Fruit fly (Drosophila melanogaster) whole organism, embryonic: ENCODE data around the gene Cp7Fa.

ENCODE experiments used
- Abd-B ChIP-seq: fragments of 200-800 bp; sonication (Bioruptor generic); optimal IDR thresholded peaks from 2 replicates; lab custom pipeline; 2018; ENCODE audit warnings: missing biosample characterization, mild to moderate bottlenecking, missing genetic modification characterization, moderate library complexity
- Ada2b ChIP-seq: fragments of 200-800 bp; sonication (Bioruptor generic); IDR thresholded peaks from 2 replicates; pipeline ENCODE4 v1.3.6; 2022; ENCODE audit warnings: missing biosample characterization, missing genetic modification characterization
- Atf-2 ChIP-seq: fragments of 200-800 bp; sonication (Bioruptor generic); optimal IDR thresholded peaks from 2 replicates; lab custom pipeline; 2016; ENCODE audit warnings: missing biosample characterization, missing genetic modification characterization
- BEAF-32 ChIP-seq: fragments of 200-800 bp; sonication (Bioruptor generic); optimal IDR thresholded peaks from 3 replicates; lab custom pipeline; 2017; ENCODE audit warnings: missing biosample characterization, missing genetic modification characterization, mild to moderate bottlenecking, moderate library complexity, missing genetic modification reagents
- CG10366 ChIP-seq: fragments of 200-800 bp; sonication (Bioruptor generic); IDR thresholded peaks from 2 replicates; pipeline ENCODE4 v1.3.6; 2022; ENCODE audit warnings: missing biosample characterization, missing genetic modification characterization
- CG10959 ChIP-seq: fragments of 200-800 bp; sonication (Bioruptor generic); IDR thresholded peaks from 2 replicates; pipeline ENCODE4 v1.3.6; 2022; ENCODE audit warnings: missing biosample characterization, missing genetic modification characterization
- CG12104 ChIP-seq: fragments of 200-800 bp; sonication (Bioruptor generic); optimal IDR thresholded peaks from 3 replicates; lab custom pipeline; 2016; ENCODE audit warnings: missing biosample characterization, missing genetic modification characterization
- CG12391 ChIP-seq: fragments of 200-800 bp; sonication (Bioruptor generic); optimal IDR thresholded peaks from 3 replicates; lab custom pipeline; 2018; ENCODE audit warnings: missing biosample characterization, mild to moderate bottlenecking, missing genetic modification characterization, moderate library complexity
- CG12659 ChIP-seq: fragments of 200-800 bp; sonication (Bioruptor generic); optimal IDR thresholded peaks from 3 replicates; lab custom pipeline; 2017; ENCODE audit warnings: mild to moderate bottlenecking, missing biosample characterization, missing genetic modification reagents, missing genetic modification characterization
- CG14014 ChIP-seq: fragments of 200-800 bp; sonication (Bioruptor generic); IDR thresholded peaks from 2 replicates; pipeline ENCODE4 v1.3.6; 2022; ENCODE audit warnings: missing biosample characterization, missing genetic modification characterization
- CG15479 ChIP-seq: fragments of 200-800 bp; sonication (Bioruptor generic); optimal IDR thresholded peaks from 3 replicates; lab custom pipeline; 2019; ENCODE audit warnings: missing biosample characterization, mild to moderate bottlenecking, missing genetic modification characterization, moderate library complexity
- CG15514 ChIP-seq: fragments of 200-800 bp; sonication (Bioruptor generic); optimal IDR thresholded peaks from 3 replicates; lab custom pipeline; 2017; ENCODE audit warnings: missing biosample characterization, missing genetic modification characterization, mild to moderate bottlenecking, moderate library complexity, missing genetic modification reagents
- CG1603 ChIP-seq: fragments of 200-800 bp; sonication (Bioruptor generic); optimal IDR thresholded peaks from 2 replicates; lab custom pipeline; 2019; ENCODE audit warnings: missing biosample characterization, mild to moderate bottlenecking, missing genetic modification characterization, moderate library complexity
- CG17361 ChIP-seq: fragments of 200-800 bp; sonication (Bioruptor generic); IDR thresholded peaks from 3 replicates; pipeline ENCODE4 v1.3.6; 2022; ENCODE audit warnings: missing biosample characterization, missing genetic modification characterization
- CG30020 ChIP-seq: fragments of 200-800 bp; optimal IDR thresholded peaks from 2 replicates; lab custom pipeline; 2019; ENCODE audit warnings: missing biosample characterization, mild to moderate bottlenecking, missing genetic modification characterization, moderate library complexity
- CG32532 ChIP-seq: fragments of 200-800 bp; sonication (Bioruptor generic); IDR thresholded peaks from 2 replicates; pipeline ENCODE4 v1.3.6; 2022; ENCODE audit warnings: missing biosample characterization, missing genetic modification characterization
- CG32767 ChIP-seq: fragments of 200-800 bp; sonication (Bioruptor generic); IDR thresholded peaks from 2 replicates; pipeline ENCODE4 v1.3.6; 2022; ENCODE audit warnings: missing biosample characterization, missing genetic modification characterization
- CG32772 ChIP-seq: fragments of 200-800 bp; sonication (Bioruptor generic); IDR thresholded peaks from 2 replicates; pipeline ENCODE4 v1.3.6; 2022; ENCODE audit warnings: missing biosample characterization, missing genetic modification characterization
- CG33213 ChIP-seq: fragments of 200-800 bp; sonication (Bioruptor generic); optimal IDR thresholded peaks from 3 replicates; lab custom pipeline; 2016; ENCODE audit warnings: missing biosample characterization, missing genetic modification characterization
- CG3847 ChIP-seq: fragments of 200-800 bp; sonication (Bioruptor generic); IDR thresholded peaks from 2 replicates; pipeline ENCODE4 v1.3.6; 2022; ENCODE audit warnings: missing biosample characterization, missing genetic modification characterization
- CG4820 ChIP-seq: fragments of 200-800 bp; sonication (Bioruptor generic); optimal IDR thresholded peaks from 3 replicates; lab custom pipeline; 2016; ENCODE audit warnings: missing biosample characterization, missing genetic modification characterization
- CG9817 ChIP-seq: fragments of 200-800 bp; sonication (Bioruptor generic); optimal IDR thresholded peaks from 2 replicates; lab custom pipeline; 2018; ENCODE audit warnings: missing biosample characterization, mild to moderate bottlenecking, missing genetic modification characterization, moderate library complexity
- CTCF ChIP-seq: fragments of 200-800 bp; sonication (Bioruptor generic); optimal IDR thresholded peaks from 2 replicates; lab custom pipeline; 2017; ENCODE audit warnings: missing biosample characterization, mild to moderate bottlenecking, missing genetic modification characterization, moderate library complexity
- D ChIP-seq, 2 experiments: fragments of 200-800 bp in 1 of 2; fragments of >200 bp in 1 of 2; sonication (Bioruptor generic) in 1 of 2; optimal IDR thresholded peaks; 2 replicates in 1 of 2; 3 replicates in 1 of 2; lab custom pipeline; 2017; ENCODE audit warnings: mild to moderate bottlenecking in 1 of 2, missing biosample characterization in 1 of 2, missing genetic modification characterization in 1 of 2, missing genetic modification reagents in 1 of 2
- Dip3 ChIP-seq: fragments of 200-800 bp; sonication (Bioruptor generic); optimal IDR thresholded peaks from 3 replicates; lab custom pipeline; 2016; ENCODE audit warnings: missing biosample characterization, missing genetic modification characterization
- Dll ChIP-seq: fragments of 200-800 bp; sonication (Bioruptor generic); IDR thresholded peaks from 4 replicates; pipeline ENCODE4 v1.3.6; 2022; ENCODE audit warnings: missing biosample characterization, missing genetic modification characterization; ENCODE audit not compliant: partially characterized antibody
- Fer1 ChIP-seq: fragments of 200-800 bp; sonication (Bioruptor generic); optimal IDR thresholded peaks from 2 replicates; lab custom pipeline; 2017; ENCODE audit warnings: missing biosample characterization, mild to moderate bottlenecking, missing genetic modification characterization
- H2.0 ChIP-seq: fragments of 200-800 bp; sonication (Bioruptor generic); IDR thresholded peaks from 2 replicates; pipeline ENCODE4 v1.3.6; 2022; ENCODE audit warnings: missing biosample characterization, missing genetic modification characterization
- HLH3B ChIP-seq: fragments of 200-800 bp; sonication (Bioruptor generic); IDR thresholded peaks from 2 replicates; pipeline ENCODE4 v1.3.6; 2022; ENCODE audit warnings: missing biosample characterization, missing genetic modification characterization
- HLH54F ChIP-seq: fragments of 200-800 bp; sonication (Bioruptor generic); optimal IDR thresholded peaks from 3 replicates; lab custom pipeline; 2016; ENCODE audit warnings: missing biosample characterization, missing genetic modification characterization
- Meics ChIP-seq: fragments of 200-800 bp; sonication (Bioruptor generic); optimal IDR thresholded peaks from 2 replicates; lab custom pipeline; 2017; ENCODE audit warnings: missing biosample characterization, mild to moderate bottlenecking, missing genetic modification characterization
- Mes4 ChIP-seq: fragments of 200-800 bp; sonication (Bioruptor generic); optimal IDR thresholded peaks from 2 replicates; lab custom pipeline; 2016; ENCODE audit warnings: missing biosample characterization, missing genetic modification characterization
- NC2β ChIP-seq: fragments of 200-800 bp; sonication (Bioruptor generic); optimal IDR thresholded peaks from 2 replicates; lab custom pipeline; 2016; ENCODE audit warnings: missing biosample characterization, missing genetic modification characterization
- Opbp ChIP-seq: fragments of 200-800 bp; sonication (Bioruptor generic); IDR thresholded peaks from 3 replicates; pipeline ENCODE4 v1.3.6; 2022; ENCODE audit warnings: missing biosample characterization, missing genetic modification characterization; ENCODE audit not compliant: partially characterized antibody
- Six4 ChIP-seq: fragments of 200-800 bp; sonication (Bioruptor generic); optimal IDR thresholded peaks from 2 replicates; lab custom pipeline; 2016; ENCODE audit warnings: missing biosample characterization, missing genetic modification characterization
- Trl ChIP-seq, 3 experiments: fragments of >200 bp in 2 of 3; fragments of 200-800 bp in 1 of 3; sonication (Bioruptor generic) in 1 of 3; optimal IDR thresholded peaks; 2 replicates in 1 of 3; 3 replicates in 2 of 3; lab custom pipeline; 2016 to 2017; ENCODE audit warnings: missing biosample characterization in 1 of 3, missing genetic modification characterization in 1 of 3
- YL-1 ChIP-seq: fragments of 200-800 bp; sonication (Bioruptor generic); optimal IDR thresholded peaks from 3 replicates; lab custom pipeline; 2017; ENCODE audit warnings: missing biosample characterization, mild to moderate bottlenecking, missing genetic modification characterization
- cato ChIP-seq: fragments of 200-800 bp; sonication (Bioruptor generic); optimal IDR thresholded peaks from 2 replicates; lab custom pipeline; 2016; ENCODE audit warnings: missing biosample characterization, missing genetic modification characterization, borderline replicate concordance
- caup ChIP-seq: fragments of 200-800 bp; sonication (Bioruptor generic); optimal IDR thresholded peaks from 3 replicates; lab custom pipeline; 2017; ENCODE audit warnings: missing biosample characterization, mild to moderate bottlenecking, missing genetic modification characterization, moderate library complexity; ENCODE audit not compliant: severe bottlenecking
- dm ChIP-seq: fragments of 200-800 bp; sonication (Bioruptor generic); optimal IDR thresholded peaks from 3 replicates; lab custom pipeline; 2016; ENCODE audit warnings: missing biosample characterization, missing genetic modification characterization
- dpn ChIP-seq, 2 experiments: fragments of 200-800 bp; sonication (Bioruptor generic); optimal IDR thresholded peaks; 3 replicates each; lab custom pipeline; 2016; ENCODE audit warnings: missing biosample characterization in 2 of 2, missing genetic modification characterization in 2 of 2
- ems ChIP-seq: fragments of 200-800 bp; sonication (Bioruptor generic); optimal IDR thresholded peaks from 3 replicates; lab custom pipeline; 2016; ENCODE audit warnings: missing biosample characterization, missing genetic modification characterization
- fd64A ChIP-seq: fragments of 200-800 bp; sonication (Bioruptor generic); optimal IDR thresholded peaks from 3 replicates; lab custom pipeline; 2018; ENCODE audit warnings: missing biosample characterization, mild to moderate bottlenecking, missing genetic modification characterization
- fu2 ChIP-seq: fragments of 200-800 bp; sonication (Bioruptor generic); optimal IDR thresholded peaks from 2 replicates; lab custom pipeline; 2016; ENCODE audit warnings: missing biosample characterization, missing genetic modification characterization
- grau ChIP-seq: fragments of 200-800 bp; optimal IDR thresholded peaks from 3 replicates; lab custom pipeline; 2019; ENCODE audit warnings: missing biosample characterization, mild to moderate bottlenecking, missing genetic modification characterization, moderate library complexity
- ind ChIP-seq: fragments of 200-800 bp; sonication (Bioruptor generic); optimal IDR thresholded peaks from 3 replicates; lab custom pipeline; 2016; ENCODE audit warnings: missing biosample characterization, missing genetic modification characterization
- insv ChIP-seq, 2 experiments: fragments of 200-800 bp; sonication (Bioruptor generic); optimal IDR thresholded peaks; 3 replicates each; lab custom pipeline; 2016 to 2018; ENCODE audit warnings: missing biosample characterization in 2 of 2, missing genetic modification characterization in 2 of 2
- peb ChIP-seq: fragments of 200-800 bp; sonication (Bioruptor generic); IDR thresholded peaks from 2 replicates; pipeline ENCODE4 v1.3.6; 2022; ENCODE audit warnings: missing biosample characterization, missing genetic modification characterization
- pros ChIP-seq: fragments of 200-800 bp; sonication (Bioruptor generic); optimal IDR thresholded peaks from 3 replicates; lab custom pipeline; 2019; ENCODE audit warnings: missing biosample characterization, mild to moderate bottlenecking, missing genetic modification characterization, moderate library complexity

Gene Cp7Fa

DNA sequence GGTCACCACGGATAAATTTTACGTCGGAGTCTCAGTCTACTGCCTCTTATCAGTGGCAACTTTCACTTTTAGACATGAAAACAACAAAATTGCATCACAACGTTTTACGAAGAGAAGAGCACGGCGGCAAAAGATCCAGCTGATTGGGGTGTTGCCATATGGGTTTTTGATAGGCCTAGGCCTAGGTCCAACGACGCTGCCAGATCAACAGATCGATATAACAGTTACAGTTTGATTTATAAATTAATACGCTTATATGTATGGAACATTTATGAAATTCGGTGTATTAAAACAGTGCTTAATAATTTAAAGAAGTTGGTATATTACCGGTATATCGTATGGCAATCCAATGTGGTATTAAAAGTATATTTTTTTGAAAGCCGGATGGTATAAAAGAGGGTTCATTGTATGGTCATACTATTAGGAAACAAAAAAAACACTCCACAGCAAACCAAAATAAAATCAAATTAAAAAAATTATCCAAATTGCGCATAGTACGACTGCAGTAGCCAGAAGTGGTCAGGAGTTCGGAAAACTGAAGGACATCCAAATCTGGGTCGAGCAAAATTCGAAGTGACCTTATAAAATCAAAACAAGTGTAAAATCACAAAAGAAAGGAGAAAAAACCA is 33.9 kb upstream of the Cp7Fa start, which contains the start of gene CG1440 (continued):
- TF ChIP-seq CG32767, result 0 out of 2 replicates have a peak, but pooled peaks have one; percentile 24
- peak; percentile 33 for TF ChIP-seq YL-1 (GFP tag; lab: Kevin White, UChicago)
- no peak for TF ChIP-seq Ada2b (GFP tag; lab: Robert Waterston, UW)
- no peak for TF ChIP-seq ind
- TF ChIP-seq CG12104 (GFP tag; lab: Kevin White, UChicago), result no peak
- TF ChIP-seq Dll (GFP tag; lab: Robert Waterston, UW), result peak; percentile 3; the same call in 1 of the 4 replicates
- TF ChIP-seq fu2, result peak; percentile 11
- peak; percentile 76 for TF ChIP-seq CG15514 (GFP tag; lab: Kevin White, UChicago)
- peak; percentile 24; the same call in 1 of the 2 replicates for TF ChIP-seq CG32532 (GFP tag; lab: Robert Waterston, UW)
- no peak for TF ChIP-seq Abd-B (GFP tag; lab: Kevin White, UChicago)
- TF ChIP-seq cato (GFP tag; lab: Kevin White, UChicago), result no peak
- TF ChIP-seq CG14014, result no peak
- TF ChIP-seq CG10366 (GFP tag; lab: Robert Waterston, UW), result no peak
- peak; percentile 21 for TF ChIP-seq Mes4
- no peak for TF ChIP-seq HLH3B
- TF ChIP-seq Six4 (GFP tag; lab: Kevin White, UChicago), result no peak
- TF ChIP-seq Dip3 (GFP tag; lab: Kevin White, UChicago), result peak; percentile 40
- TF ChIP-seq CG9817 (tag; lab: Kevin White, UChicago), result no peak
- TF ChIP-seq grau, result no peak
- peak; percentile 45; the same call in 1 of the 2 replicates for TF ChIP-seq CG3847
- peak; percentile 66 for TF ChIP-seq CG12391 (tag; lab: Kevin White, UChicago)
- no peak for TF ChIP-seq fd64A
- peak; percentile 20 for TF ChIP-seq Fer1 (GFP tag; lab: Kevin White, UChicago)
- peak; percentile 43; the same call in 2 of the 3 replicates for TF ChIP-seq CG17361 (GFP tag; lab: Robert Waterston, UW)
- TF ChIP-seq CG1603 (tag; lab: Kevin White, UChicago), result peak; percentile 69
- peak; percentile 13 for TF ChIP-seq CG33213 (GFP tag; lab: Kevin White, UChicago)
- TF ChIP-seq CG15479 (GFP tag; lab: Kevin White, UChicago), result peak; percentile 64
- peak; percentile 35; the same call in 1 of the 2 replicates for TF ChIP-seq CG32772 (GFP tag; lab: Robert Waterston, UW)
- TF ChIP-seq ems (GFP tag; lab: Kevin White, UChicago), result no peak
- TF ChIP-seq H2.0 (GFP tag; lab: Robert Waterston, UW), result no peak
- TF ChIP-seq NC2β (GFP tag; lab: Kevin White, UChicago), result no peak
- TF ChIP-seq Opbp (GFP tag; lab: Robert Waterston, UW), result 0 out of 3 replicates have a peak, but pooled peaks have one; percentile 15
- TF ChIP-seq insv (GFP tag; optimal IDR thresholded peaks at IDR 0.05; lab: Kevin White, UChicago), result peak in 1 of 2 experiments; percentile 21
- peak; percentile 77 for TF ChIP-seq CG12659 (GFP tag; lab: Kevin White, UChicago)
- no peak for TF ChIP-seq peb (GFP tag; lab: Robert Waterston, UW)
- no peak for TF ChIP-seq D (optimal IDR thresholded peaks at IDR 0.05; lab: Kevin White, UChicago)
- no peak for TF ChIP-seq D (GFP tag; optimal IDR thresholded peaks at IDR 0.05; lab: Kevin White, UChicago)
- TF ChIP-seq HLH54F, result peak; percentile 40
- TF ChIP-seq dm, result peak; percentile 32
- no peak for TF ChIP-seq Trl (optimal IDR thresholded peaks at IDR 0.05; lab: Kevin White, UChicago)
- peak; percentile 10 for TF ChIP-seq Trl (GFP tag; optimal IDR thresholded peaks at IDR 0.05; lab: Kevin White, UChicago)
- no peak for TF ChIP-seq CG10959 (GFP tag; lab: Robert Waterston, UW)
- TF ChIP-seq CG4820 (GFP tag; lab: Kevin White, UChicago), result no peak
- no peak for TF ChIP-seq Atf-2 (GFP tag; lab: Kevin White, UChicago)
- TF ChIP-seq CTCF (GFP tag; lab: Kevin White, UChicago), result no peak
- TF ChIP-seq dpn (GFP tag; optimal IDR thresholded peaks at IDR 0.05; lab: Kevin White, UChicago), result peak in 1 of 2 experiments; percentile 1
- TF ChIP-seq pros (GFP tag; lab: Kevin White, UChicago), result no peak
- TF ChIP-seq caup (GFP tag; lab: Kevin White, UChicago), result peak; percentile 8
- TF ChIP-seq CG30020, result no peak
- peak; percentile 62 for TF ChIP-seq BEAF-32 (GFP tag; lab: Kevin White, UChicago)
- no peak for TF ChIP-seq Meics (GFP tag; lab: Kevin White, UChicago)
